Fruit fly (Drosophila melanogaster) whole organism, pupa: Measurements from ENCODE around the gene Sirup.

Experiments used
- CG10348 ChIP-seq: fragments of 200-800 bp; sonication (Bioruptor generic); IDR thresholded peaks from 2 replicates; pipeline ENCODE4 v1.3.6; 2022; ENCODE audit warnings: missing biosample characterization, missing genetic modification characterization
- CG12605 ChIP-seq: fragments of 200-800 bp; sonication (Bioruptor generic); IDR thresholded peaks from 2 replicates; pipeline ENCODE4 v1.3.6; 2022; ENCODE audit warnings: missing biosample characterization, missing genetic modification characterization
- CG13204 ChIP-seq: fragments of 200-800 bp; sonication (Bioruptor generic); optimal IDR thresholded peaks from 2 replicates; lab custom pipeline; 2018; ENCODE audit warnings: missing biosample characterization, mild to moderate bottlenecking, missing genetic modification characterization, moderate library complexity
- CG14655 ChIP-seq: fragments of 200-800 bp; sonication (Bioruptor generic); optimal IDR thresholded peaks from 3 replicates; lab custom pipeline; 2017; ENCODE audit warnings: mild to moderate bottlenecking, missing biosample characterization, missing genetic modification reagents, missing genetic modification characterization
- CG15710 ChIP-seq: fragments of 200-800 bp; sonication (Bioruptor generic); optimal IDR thresholded peaks from 2 replicates; lab custom pipeline; 2018; ENCODE audit warnings: missing biosample characterization, mild to moderate bottlenecking, missing genetic modification characterization, moderate library complexity
- CG17806 ChIP-seq: fragments of 200-800 bp; sonication (Bioruptor generic); optimal IDR thresholded peaks from 2 replicates; lab custom pipeline; 2018; ENCODE audit warnings: missing biosample characterization, mild to moderate bottlenecking, missing genetic modification characterization, moderate library complexity
- CG32121 ChIP-seq: fragments of 200-800 bp; sonication (Bioruptor generic); IDR thresholded peaks from 2 replicates; pipeline ENCODE4 v1.3.6; 2022; ENCODE audit warnings: missing biosample characterization, missing genetic modification characterization
- CG34367 ChIP-seq: fragments of 200-800 bp; sonication (Bioruptor generic); optimal IDR thresholded peaks from 2 replicates; lab custom pipeline; 2018; ENCODE audit warnings: missing biosample characterization, mild to moderate bottlenecking, missing genetic modification characterization
- CG4496 ChIP-seq: fragments of 200-800 bp; sonication (Bioruptor generic); IDR thresholded peaks from 3 replicates; pipeline ENCODE4 v1.3.6; 2022; ENCODE audit warnings: missing biosample characterization, missing genetic modification characterization
- CG8159 ChIP-seq: fragments of 200-800 bp; sonication (Bioruptor generic); optimal IDR thresholded peaks from 3 replicates; lab custom pipeline; 2018; ENCODE audit warnings: missing biosample characterization, mild to moderate bottlenecking, missing genetic modification characterization, moderate library complexity
- CG8301 ChIP-seq: fragments of 200-800 bp; sonication (Bioruptor generic); optimal IDR thresholded peaks from 2 replicates; lab custom pipeline; 2018; ENCODE audit warnings: missing biosample characterization, mild to moderate bottlenecking, missing genetic modification characterization
- CG9948 ChIP-seq: fragments of 200-800 bp; sonication (Bioruptor generic); optimal IDR thresholded peaks from 2 replicates; lab custom pipeline; 2018; ENCODE audit warnings: missing biosample characterization, mild to moderate bottlenecking, missing genetic modification characterization, moderate library complexity
- D1 ChIP-seq: fragments of 200-800 bp; sonication (Bioruptor generic); optimal IDR thresholded peaks from 2 replicates; lab custom pipeline; 2018; ENCODE audit warnings: missing biosample characterization, mild to moderate bottlenecking, missing genetic modification characterization, moderate library complexity
- EcR ChIP-seq: fragments of 200-800 bp; sonication (Bioruptor generic); optimal IDR thresholded peaks from 3 replicates; lab custom pipeline; 2019; ENCODE audit warnings: missing biosample characterization, missing genetic modification characterization, mild to moderate bottlenecking, moderate library complexity, missing genetic modification reagents
- Ets98B ChIP-seq: fragments of 200-800 bp; sonication (Bioruptor generic); IDR thresholded peaks from 2 replicates; pipeline ENCODE4 v1.3.6; 2022; ENCODE audit warnings: missing biosample characterization, missing genetic modification characterization
- Pif1A ChIP-seq: fragments of 200-800 bp; sonication (Bioruptor generic); optimal IDR thresholded peaks from 3 replicates; lab custom pipeline; 2016; ENCODE audit warnings: missing biosample characterization, missing genetic modification characterization
- Pif1B ChIP-seq: fragments of 200-800 bp; sonication (Bioruptor generic); optimal IDR thresholded peaks from 3 replicates; lab custom pipeline; 2016; ENCODE audit warnings: missing biosample characterization, missing genetic modification characterization
- Snoo ChIP-seq: fragments of 200-800 bp; sonication (Bioruptor generic); optimal IDR thresholded peaks from 3 replicates; lab custom pipeline; 2017; ENCODE audit warnings: missing biosample characterization, mild to moderate bottlenecking, missing genetic modification characterization, inconsistent platforms
- fd96Ca ChIP-seq: fragments of 200-800 bp; sonication (Bioruptor generic); IDR thresholded peaks from 3 replicates; pipeline ENCODE4 v1.3.6; 2022; ENCODE audit warnings: missing biosample characterization, missing genetic modification characterization
- gl ChIP-seq: fragments of 200-800 bp; sonication (Bioruptor generic); optimal IDR thresholded peaks from 2 replicates; lab custom pipeline; 2018; ENCODE audit warnings: missing biosample characterization, mild to moderate bottlenecking, missing genetic modification characterization
- rn ChIP-seq: fragments of 200-800 bp; sonication (Bioruptor generic); IDR thresholded peaks from 2 replicates; pipeline ENCODE4 v1.3.6; 2022; ENCODE audit warnings: missing biosample characterization, missing genetic modification characterization

Sirup gene

dm6 chr2L:7998655-7999054, at the start of gene Sirup:
Gene Sirup, plus strand, starts transcription at chr2L:7998869.
- TF ChIP-seq CG12605 (peak; percentile 75), gl (tag; lab: Kevin White, UChicago) (peak; percentile 9), CG8159 (no peak), D1 (peak; percentile 59), CG17806 (no peak), CG14655 (no peak), CG4496 (GFP tag; lab: Robert Waterston, UW) (0 out of 3 replicates have a peak, but pooled peaks have one; percentile 36), Snoo (tag; lab: Kevin White, UChicago) (peak; percentile 4), CG15710 (tag; lab: Kevin White, UChicago) (peak; percentile 11), fd96Ca (GFP tag; lab: Robert Waterston, UW) (no peak), Ets98B (GFP tag; lab: Robert Waterston, UW) (peak; percentile 59; the same call in 1 of the 2 replicates), Pif1B (GFP tag; lab: Kevin White, UChicago) (peak; percentile 16), rn (GFP tag; lab: Robert Waterston, UW) (no peak), CG13204 (peak; percentile 0), CG32121 (peak; percentile 42; the same call in 1 of the 2 replicates), Pif1A (peak; percentile 48), EcR (peak; percentile 36), CG34367 (tag; lab: Kevin White, UChicago) (peak; percentile 10)

- TF ChIP-seq Ets98B (GFP tag; lab: Robert Waterston, UW): peak; percentile 39
- no peak for TF ChIP-seq CG13204
- TF ChIP-seq CG4496 (GFP tag; lab: Robert Waterston, UW): peak; percentile 69; the same call in 2 of the 3 replicates
- no peak for TF ChIP-seq rn (GFP tag; lab: Robert Waterston, UW)
- TF ChIP-seq EcR: no peak
- no peak for TF ChIP-seq D1
- peak; percentile 73 for TF ChIP-seq CG14655
- TF ChIP-seq CG17806: peak; percentile 11
- peak; percentile 43 for TF ChIP-seq CG9948 (tag; lab: Kevin White, UChicago)
- TF ChIP-seq CG8301 (tag; lab: Kevin White, UChicago): peak; percentile 63
- no peak for TF ChIP-seq CG34367 (tag; lab: Kevin White, UChicago)
- no peak for TF ChIP-seq gl (tag; lab: Kevin White, UChicago)
- TF ChIP-seq CG32121: peak; percentile 59
- peak; percentile 12 for TF ChIP-seq CG8159
- peak; percentile 50 for TF ChIP-seq Pif1A
- TF ChIP-seq Snoo (tag; lab: Kevin White, UChicago): no peak
- peak; percentile 32 for TF ChIP-seq Pif1B (GFP tag; lab: Kevin White, UChicago)
- peak; percentile 18; the same call in 1 of the 2 replicates for TF ChIP-seq CG12605
- no peak for TF ChIP-seq CG15710 (tag; lab: Kevin White, UChicago)
- TF ChIP-seq fd96Ca (GFP tag; lab: Robert Waterston, UW): no peak
These were observed 49.7 kb upstream of the Sirup start for dm6 chr2L:7949016-7949415.

dm6 chr2L:7949788-7950187, 48.9 kb upstream of the Sirup start:
- TF ChIP-seq CG8159 (peak; percentile 25), Ets98B (GFP tag; lab: Robert Waterston, UW) (peak; percentile 88), Pif1B (GFP tag; lab: Kevin White, UChicago) (peak; percentile 61), CG15710 (tag; lab: Kevin White, UChicago) (no peak), CG12605 (peak; percentile 65; the same call in 1 of the 2 replicates), fd96Ca (GFP tag; lab: Robert Waterston, UW) (peak; percentile 87), gl (tag; lab: Kevin White, UChicago) (no peak), CG4496 (GFP tag; lab: Robert Waterston, UW) (peak; percentile 90), CG13204 (no peak), CG34367 (tag; lab: Kevin White, UChicago) (peak; percentile 6), rn (GFP tag; lab: Robert Waterston, UW) (peak; percentile 72), CG14655 (peak; percentile 90), CG32121 (peak; percentile 87), CG8301 (tag; lab: Kevin White, UChicago) (peak; percentile 89), Snoo (tag; lab: Kevin White, UChicago) (no peak), CG10348 (GFP tag; lab: Robert Waterston, UW) (peak; percentile 49), Pif1A (peak; percentile 73), EcR (no peak), CG9948 (tag; lab: Kevin White, UChicago) (peak; percentile 62), CG17806 (peak; percentile 53), D1 (no peak)

dm6 chr2L:7951934-7952333, 46.7 kb upstream of the Sirup start:
- peak; percentile 45; the same call in 1 of the 2 replicates for TF ChIP-seq CG32121
- TF ChIP-seq gl (tag; lab: Kevin White, UChicago): no peak

dm6 chr2L:7952351-7952750, 46.3 kb upstream of the Sirup start:
- TF ChIP-seq D1 (no peak), CG9948 (tag; lab: Kevin White, UChicago) (no peak), CG13204 (no peak), gl (tag; lab: Kevin White, UChicago) (no peak), CG14655 (no peak), CG4496 (GFP tag; lab: Robert Waterston, UW) (no peak), CG8159 (no peak), CG34367 (tag; lab: Kevin White, UChicago) (no peak), CG32121 (no peak), rn (GFP tag; lab: Robert Waterston, UW) (no peak), Ets98B (GFP tag; lab: Robert Waterston, UW) (no peak), CG10348 (GFP tag; lab: Robert Waterston, UW) (no peak), Snoo (tag; lab: Kevin White, UChicago) (no peak), fd96Ca (GFP tag; lab: Robert Waterston, UW) (no peak), Pif1B (GFP tag; lab: Kevin White, UChicago) (no peak), CG12605 (no peak), Pif1A (no peak)
